Fruit fly (Drosophila melanogaster) whole organism, embryonic: ENCODE results near the gene Nep6.
A peak's percentile ranks its signal among the peaks of the same experiment; 100 is the strongest.

Experiments
- Abd-B ChIP-seq: fragments of 200-800 bp; sonication (Bioruptor generic); optimal IDR thresholded peaks from 2 replicates; lab custom pipeline; 2018; ENCODE audit warnings: missing biosample characterization, mild to moderate bottlenecking, missing genetic modification characterization, moderate library complexity
- Atf6 ChIP-seq: fragments of 200-800 bp; sonication (Bioruptor generic); IDR thresholded peaks from 2 replicates; pipeline ENCODE4 v1.3.6; 2022; ENCODE audit warnings: missing biosample characterization, missing genetic modification characterization
- CG10209 ChIP-seq: fragments of 200-800 bp; sonication (Bioruptor generic); optimal IDR thresholded peaks from 3 replicates; lab custom pipeline; 2017; ENCODE audit warnings: missing biosample characterization, mild to moderate bottlenecking, missing genetic modification characterization, missing genetic modification reagents
- CG11398 ChIP-seq: fragments of 200-800 bp; sonication (Bioruptor generic); optimal IDR thresholded peaks from 2 replicates; lab custom pipeline; 2016; ENCODE audit warnings: missing biosample characterization, missing genetic modification characterization
- CG11696 ChIP-seq: fragments of 200-800 bp; sonication (Bioruptor generic); IDR thresholded peaks from 2 replicates; pipeline ENCODE4 v1.3.6; 2022; ENCODE audit warnings: missing biosample characterization, missing genetic modification characterization
- CG12104 ChIP-seq: fragments of 200-800 bp; sonication (Bioruptor generic); optimal IDR thresholded peaks from 3 replicates; lab custom pipeline; 2016; ENCODE audit warnings: missing biosample characterization, missing genetic modification characterization
- CG12659 ChIP-seq: fragments of 200-800 bp; sonication (Bioruptor generic); optimal IDR thresholded peaks from 3 replicates; lab custom pipeline; 2017; ENCODE audit warnings: mild to moderate bottlenecking, missing biosample characterization, missing genetic modification reagents, missing genetic modification characterization
- CG13296 ChIP-seq: fragments of 200-800 bp; sonication (Bioruptor generic); optimal IDR thresholded peaks from 3 replicates; lab custom pipeline; 2018; ENCODE audit warnings: missing biosample characterization, mild to moderate bottlenecking, missing genetic modification characterization
- CG13624 ChIP-seq: fragments of 200-800 bp; sonication (Bioruptor generic); optimal IDR thresholded peaks from 2 replicates; lab custom pipeline; 2016; ENCODE audit warnings: missing biosample characterization, missing genetic modification characterization
- CG1529 ChIP-seq: fragments of 200-800 bp; sonication (Bioruptor generic); optimal IDR thresholded peaks from 3 replicates; lab custom pipeline; 2018; ENCODE audit warnings: missing biosample characterization, missing genetic modification characterization
- CG15601 ChIP-seq: fragments of 200-800 bp; sonication (Bioruptor generic); optimal IDR thresholded peaks from 3 replicates; lab custom pipeline; 2019; ENCODE audit warnings: missing biosample characterization, mild to moderate bottlenecking, missing genetic modification characterization, moderate library complexity
- CG18262 ChIP-seq: fragments of 200-800 bp; optimal IDR thresholded peaks from 3 replicates; lab custom pipeline; 2019; ENCODE audit warnings: missing biosample characterization, mild to moderate bottlenecking, missing genetic modification characterization, moderate library complexity
- CG2875 ChIP-seq: fragments of 200-800 bp; sonication (Bioruptor generic); optimal IDR thresholded peaks from 2 replicates; lab custom pipeline; 2017; ENCODE audit warnings: missing biosample characterization, mild to moderate bottlenecking, missing genetic modification characterization, missing genetic modification reagents
- CG31365 ChIP-seq: fragments of 200-800 bp; sonication (Bioruptor generic); optimal IDR thresholded peaks from 2 replicates; lab custom pipeline; 2018; ENCODE audit warnings: missing biosample characterization, mild to moderate bottlenecking, missing genetic modification characterization
- CG32772 ChIP-seq: fragments of 200-800 bp; sonication (Bioruptor generic); IDR thresholded peaks from 2 replicates; pipeline ENCODE4 v1.3.6; 2022; ENCODE audit warnings: missing biosample characterization, missing genetic modification characterization
- CG34224 ChIP-seq: fragments of 200-800 bp; sonication (Bioruptor generic); IDR thresholded peaks from 3 replicates; pipeline ENCODE4 v1.3.6; 2022; ENCODE audit warnings: missing biosample characterization, missing genetic modification characterization; ENCODE audit not compliant: partially characterized antibody
- CG3726 ChIP-seq: fragments of 200-800 bp; sonication (Bioruptor generic); IDR thresholded peaks from 3 replicates; pipeline ENCODE4, ENCODE4 v1.3.6; 2022; ENCODE audit warnings: missing biosample characterization, missing genetic modification characterization
- CG4404 ChIP-seq: fragments of 200-800 bp; sonication (Bioruptor generic); IDR thresholded peaks from 2 replicates; pipeline ENCODE4 v1.3.6; 2022; ENCODE audit warnings: missing biosample characterization, missing genetic modification characterization
- CG6689 ChIP-seq: fragments of 200-800 bp; sonication (Bioruptor generic); IDR thresholded peaks from 2 replicates; pipeline ENCODE4 v1.3.6; 2022; ENCODE audit warnings: missing biosample characterization, missing genetic modification characterization
- CG7786 ChIP-seq: fragments of 200-800 bp; sonication (Bioruptor generic); optimal IDR thresholded peaks from 2 replicates; lab custom pipeline; 2016; ENCODE audit warnings: missing biosample characterization, missing genetic modification characterization
- CG7987 ChIP-seq: fragments of 200-800 bp; sonication (Bioruptor generic); optimal IDR thresholded peaks from 2 replicates; lab custom pipeline; 2018; ENCODE audit warnings: missing biosample characterization, mild to moderate bottlenecking, missing genetic modification characterization, moderate library complexity
- D ChIP-seq, 2 experiments: fragments of 200-800 bp in 1 of 2; fragments of >200 bp in 1 of 2; sonication (Bioruptor generic) in 1 of 2; optimal IDR thresholded peaks; 2 replicates in 1 of 2; 3 replicates in 1 of 2; lab custom pipeline; 2017; ENCODE audit warnings: mild to moderate bottlenecking in 1 of 2, missing biosample characterization in 1 of 2, missing genetic modification characterization in 1 of 2, missing genetic modification reagents in 1 of 2
- Dbx ChIP-seq: fragments of 200-800 bp; sonication (Bioruptor generic); IDR thresholded peaks from 3 replicates; pipeline ENCODE4 v1.3.6; 2022; ENCODE audit warnings: missing biosample characterization, missing genetic modification characterization
- Dfd ChIP-seq, 2 experiments: fragments of >200 bp; optimal IDR thresholded peaks; 2 replicates each; lab custom pipeline; 2017; ENCODE audit warnings: missing biosample characterization in 2 of 2, missing genetic modification characterization in 2 of 2
- Dip2 ChIP-seq: fragments of 200-800 bp; sonication (Bioruptor generic); IDR thresholded peaks from 2 replicates; pipeline ENCODE4 v1.3.6; 2022; ENCODE audit warnings: missing biosample characterization, missing genetic modification characterization
- Doc2 ChIP-seq: fragments of 200-800 bp; sonication (Bioruptor generic); IDR thresholded peaks from 2 replicates; pipeline ENCODE4 v1.3.6; 2022; ENCODE audit warnings: missing biosample characterization, missing genetic modification characterization
- Dp ChIP-seq: fragments of 200-800 bp; sonication (Bioruptor generic); optimal IDR thresholded peaks from 2 replicates; lab custom pipeline; 2018; ENCODE audit warnings: missing biosample characterization, mild to moderate bottlenecking, missing genetic modification characterization, moderate library complexity
- Ets97D ChIP-seq: fragments of 200-800 bp; sonication (Bioruptor generic); optimal IDR thresholded peaks from 3 replicates; lab custom pipeline; 2016; ENCODE audit warnings: missing biosample characterization, missing genetic modification characterization
- Gsc ChIP-seq: fragments of 200-800 bp; sonication (Bioruptor generic); IDR thresholded peaks from 2 replicates; pipeline ENCODE4 v1.3.6; 2022; ENCODE audit warnings: missing biosample characterization, missing genetic modification characterization
- Lhr ChIP-seq: fragments of 200-800 bp; sonication (Bioruptor generic); optimal IDR thresholded peaks from 3 replicates; lab custom pipeline; 2017; ENCODE audit warnings: mild to moderate bottlenecking, missing biosample characterization, missing genetic modification reagents, missing genetic modification characterization
- MBD-R2 ChIP-seq: fragments of 200-800 bp; sonication (Bioruptor generic); IDR thresholded peaks from 2 replicates; pipeline ENCODE4 v1.3.6; 2022; ENCODE audit warnings: missing biosample characterization, missing genetic modification characterization
- Nf-YA ChIP-seq: fragments of 200-800 bp; sonication (Bioruptor generic); IDR thresholded peaks from 2 replicates; pipeline ENCODE4 v1.3.6; 2022; ENCODE audit warnings: missing biosample characterization, missing genetic modification characterization
- Nf-YC ChIP-seq: fragments of 200-800 bp; optimal IDR thresholded peaks from 3 replicates; lab custom pipeline; 2019; ENCODE audit warnings: missing biosample characterization, mild to moderate bottlenecking, missing genetic modification characterization, moderate library complexity
- Six4 ChIP-seq: fragments of 200-800 bp; sonication (Bioruptor generic); optimal IDR thresholded peaks from 2 replicates; lab custom pipeline; 2016; ENCODE audit warnings: missing biosample characterization, missing genetic modification characterization
- Sox102F ChIP-seq: fragments of 200-800 bp; sonication (Bioruptor generic); optimal IDR thresholded peaks from 2 replicates; lab custom pipeline; 2018; ENCODE audit warnings: missing biosample characterization, mild to moderate bottlenecking, missing genetic modification characterization, moderate library complexity
- Spps ChIP-seq: fragments of 200-800 bp; sonication (Bioruptor generic); optimal IDR thresholded peaks from 2 replicates; lab custom pipeline; 2018; ENCODE audit warnings: missing biosample characterization, mild to moderate bottlenecking, missing genetic modification characterization
- Stat92E ChIP-seq, 3 experiments: fragments of >200 bp in 2 of 3; fragments of 200-800 bp in 1 of 3; sonication (Bioruptor generic) in 1 of 3; optimal IDR thresholded peaks; 2 replicates each; lab custom pipeline; 2017 to 2019; ENCODE audit warnings: missing biosample characterization in 3 of 3, missing genetic modification characterization in 3 of 3, mild to moderate bottlenecking in 1 of 3, moderate library complexity in 1 of 3
- Vsx1 ChIP-seq: fragments of 200-800 bp; sonication (Bioruptor generic); optimal IDR thresholded peaks from 2 replicates; lab custom pipeline; 2017; ENCODE audit warnings: missing biosample characterization, mild to moderate bottlenecking, missing genetic modification characterization, missing genetic modification reagents
- dpn ChIP-seq, 2 experiments: fragments of 200-800 bp; sonication (Bioruptor generic); optimal IDR thresholded peaks; 3 replicates each; lab custom pipeline; 2016; ENCODE audit warnings: missing biosample characterization in 2 of 2, missing genetic modification characterization in 2 of 2
- dysf ChIP-seq: fragments of 200-800 bp; sonication (Bioruptor generic); IDR thresholded peaks from 3 replicates; pipeline ENCODE4 v1.3.6; 2022; ENCODE audit warnings: missing biosample characterization, missing genetic modification characterization
- emc ChIP-seq: fragments of 200-800 bp; sonication (Bioruptor generic); optimal IDR thresholded peaks from 2 replicates; lab custom pipeline; 2016; ENCODE audit warnings: missing biosample characterization, missing genetic modification characterization
- ewg ChIP-seq: fragments of 200-800 bp; sonication (Bioruptor generic); optimal IDR thresholded peaks from 3 replicates; lab custom pipeline; 2017; ENCODE audit warnings: mild to moderate bottlenecking, missing biosample characterization, missing genetic modification reagents, missing genetic modification characterization
- exex ChIP-seq: fragments of 200-800 bp; sonication (Bioruptor generic); optimal IDR thresholded peaks from 4 replicates; lab custom pipeline; 2018; ENCODE audit warnings: missing biosample characterization, mild to moderate bottlenecking, missing genetic modification characterization, moderate library complexity
- eyg ChIP-seq: fragments of 200-800 bp; sonication (Bioruptor generic); optimal IDR thresholded peaks from 3 replicates; lab custom pipeline; 2016; ENCODE audit warnings: missing biosample characterization, missing genetic modification characterization
- gce ChIP-seq: fragments of 200-800 bp; sonication (Bioruptor generic); IDR thresholded peaks from 3 replicates; pipeline ENCODE4 v1.3.6; 2022; ENCODE audit warnings: missing biosample characterization, missing genetic modification characterization
- pb ChIP-seq: fragments of 200-800 bp; sonication (Bioruptor generic); optimal IDR thresholded peaks from 3 replicates; lab custom pipeline; 2016; ENCODE audit warnings: missing biosample characterization, missing genetic modification characterization
- peb ChIP-seq: fragments of 200-800 bp; sonication (Bioruptor generic); IDR thresholded peaks from 2 replicates; pipeline ENCODE4 v1.3.6; 2022; ENCODE audit warnings: missing biosample characterization, missing genetic modification characterization
- psq ChIP-seq: fragments of 200-800 bp; sonication (Bioruptor generic); optimal IDR thresholded peaks from 2 replicates; lab custom pipeline; 2017; ENCODE audit warnings: missing biosample characterization, missing genetic modification characterization
- pzg ChIP-seq: fragments of 200-800 bp; sonication (Bioruptor generic); optimal IDR thresholded peaks from 3 replicates; lab custom pipeline; 2018; ENCODE audit warnings: missing biosample characterization, mild to moderate bottlenecking, missing genetic modification characterization, moderate library complexity
- salm ChIP-seq: fragments of 200-800 bp; sonication (Bioruptor generic); optimal IDR thresholded peaks from 2 replicates; lab custom pipeline; 2018; ENCODE audit warnings: missing biosample characterization, mild to moderate bottlenecking, missing genetic modification characterization
- stc ChIP-seq: fragments of 200-800 bp; sonication (Bioruptor generic); IDR thresholded peaks from 2 replicates; pipeline ENCODE4 v1.3.6; 2022; ENCODE audit warnings: missing biosample characterization, missing genetic modification characterization
- trem ChIP-seq: fragments of 200-800 bp; optimal IDR thresholded peaks from 3 replicates; lab custom pipeline; 2019; ENCODE audit warnings: missing biosample characterization, mild to moderate bottlenecking, missing genetic modification characterization, moderate library complexity

The Nep6 gene

dm6 chrX:12763467-12763866 lies 38.0 kb upstream of the Nep6 start, which contains the start of gene pira (continued):
- no peak for TF ChIP-seq CG18262 (tag; lab: Kevin White, UChicago)
- no peak for TF ChIP-seq CG13296 (GFP tag; lab: Kevin White, UChicago)
- no peak for TF ChIP-seq peb
- no peak for TF ChIP-seq CG4404 (GFP tag; lab: Robert Waterston, UW)
- no peak for TF ChIP-seq dpn (GFP tag; optimal IDR thresholded peaks at IDR 0.05; lab: Kevin White, UChicago)
- TF ChIP-seq dysf (GFP tag; lab: Robert Waterston, UW), result no peak
- TF ChIP-seq psq (GFP tag; lab: Kevin White, UChicago), result no peak
- TF ChIP-seq Atf6, result no peak
- TF ChIP-seq CG32772 (GFP tag; lab: Robert Waterston, UW), result no peak
- TF ChIP-seq CG10209, result no peak
- TF ChIP-seq Spps (tag; lab: Kevin White, UChicago), result no peak
- TF ChIP-seq ewg, result no peak
- no peak for TF ChIP-seq trem (tag; lab: Kevin White, UChicago)
- TF ChIP-seq Nf-YC (tag; lab: Kevin White, UChicago), result no peak
- no peak for TF ChIP-seq CG15601 (tag; lab: Kevin White, UChicago)
- no peak for TF ChIP-seq Abd-B (GFP tag; lab: Kevin White, UChicago)
- TF ChIP-seq CG7987 (GFP tag; lab: Kevin White, UChicago), result no peak
- TF ChIP-seq Sox102F (GFP tag; lab: Kevin White, UChicago), result no peak
- TF ChIP-seq CG11696, result no peak
- TF ChIP-seq Stat92E (GFP tag; optimal IDR thresholded peaks at IDR 0.05; lab: Kevin White, UChicago), result no peak
- no peak for TF ChIP-seq CG13624
- peak; percentile 72 for TF ChIP-seq CG34224
- no peak for TF ChIP-seq emc
- no peak for TF ChIP-seq Ets97D (GFP tag; lab: Kevin White, UChicago)
- no peak for TF ChIP-seq Dip2
- TF ChIP-seq pzg (GFP tag; lab: Kevin White, UChicago), result peak; percentile 28
- peak; percentile 45 for TF ChIP-seq Dp
- TF ChIP-seq D (optimal IDR thresholded peaks at IDR 0.05; lab: Kevin White, UChicago), result no peak
- no peak for TF ChIP-seq D (GFP tag; optimal IDR thresholded peaks at IDR 0.05; lab: Kevin White, UChicago)
- no peak for TF ChIP-seq Dfd (GFP tag; optimal IDR thresholded peaks at IDR 0.05; lab: Kevin White, UChicago)
- TF ChIP-seq Lhr (GFP tag; lab: Kevin White, UChicago), result no peak
- TF ChIP-seq Doc2 (GFP tag; lab: Robert Waterston, UW), result no peak
- no peak for TF ChIP-seq CG11398 (GFP tag; lab: Kevin White, UChicago)
- no peak for TF ChIP-seq Six4
- no peak for TF ChIP-seq CG31365 (tag; lab: Kevin White, UChicago)
- TF ChIP-seq CG3726 (GFP tag; lab: Robert Waterston, UW), result no peak
- no peak for TF ChIP-seq CG1529
- TF ChIP-seq MBD-R2, result peak; percentile 31; the same call in 1 of the 2 replicates
- no peak for TF ChIP-seq Gsc (GFP tag; lab: Robert Waterston, UW)
- no peak for TF ChIP-seq CG6689
- TF ChIP-seq stc, result no peak
- no peak for TF ChIP-seq Vsx1 (GFP tag; lab: Kevin White, UChicago)
- no peak for TF ChIP-seq pb (GFP tag; lab: Kevin White, UChicago)
- TF ChIP-seq CG12104 (GFP tag; lab: Kevin White, UChicago), result no peak
- no peak for TF ChIP-seq Dbx (GFP tag; lab: Robert Waterston, UW)
- no peak for TF ChIP-seq exex
- no peak for TF ChIP-seq salm (tag; lab: Kevin White, UChicago)
- TF ChIP-seq CG7786 (GFP tag; lab: Kevin White, UChicago), result no peak
- TF ChIP-seq eyg (GFP tag; lab: Kevin White, UChicago), result no peak
- no peak for TF ChIP-seq gce
- no peak for TF ChIP-seq CG2875 (GFP tag; lab: Kevin White, UChicago)
- no peak for TF ChIP-seq Nf-YA (GFP tag; lab: Robert Waterston, UW)
- no peak for TF ChIP-seq CG12659
